Fruit fly (Drosophila melanogaster) whole organism, adult: ENCODE measurements around the gene CG14326.

Experiments
- CG12768 ChIP-seq: fragments of 200-800 bp; sonication (Bioruptor generic); optimal IDR thresholded peaks from 2 replicates; lab custom pipeline; 2017; ENCODE audit warnings: missing biosample characterization, missing genetic modification characterization, mild to moderate bottlenecking, moderate library complexity, missing genetic modification reagents
- CG33017 ChIP-seq: fragments of 200-800 bp; sonication (Bioruptor generic); optimal IDR thresholded peaks from 2 replicates; lab custom pipeline; 2018; ENCODE audit warnings: missing biosample characterization, mild to moderate bottlenecking, missing genetic modification characterization, moderate library complexity
- CG5204 ChIP-seq: fragments of 200-800 bp; sonication (Bioruptor generic); optimal IDR thresholded peaks from 2 replicates; lab custom pipeline; 2016; ENCODE audit warnings: missing biosample characterization, missing genetic modification characterization
- CG7101 ChIP-seq: fragments of 200-800 bp; sonication (Bioruptor generic); optimal IDR thresholded peaks from 2 replicates; lab custom pipeline; 2018; ENCODE audit warnings: missing biosample characterization, mild to moderate bottlenecking, missing genetic modification characterization, moderate library complexity
- Crg-1 ChIP-seq: fragments of 200-800 bp; sonication (Bioruptor generic); optimal IDR thresholded peaks from 2 replicates; lab custom pipeline; 2016; ENCODE audit warnings: missing biosample characterization, missing genetic modification characterization
- Mnt ChIP-seq: fragments of 200-800 bp; sonication (Bioruptor generic); optimal IDR thresholded peaks from 2 replicates; lab custom pipeline; 2016; ENCODE audit warnings: missing biosample characterization, mild to moderate bottlenecking, missing genetic modification characterization
- bab1 ChIP-seq: fragments of 200-800 bp; sonication (Bioruptor generic); optimal IDR thresholded peaks from 3 replicates; lab custom pipeline; 2019; ENCODE audit warnings: missing biosample characterization, mild to moderate bottlenecking, missing genetic modification characterization, moderate library complexity
- kay ChIP-seq: fragments of 200-800 bp; sonication (Bioruptor generic); peaks from one replicate; lab custom pipeline; 2016; ENCODE audit warnings: missing biosample characterization, missing genetic modification characterization, borderline replicate concordance
- ovo ChIP-seq: fragments of 200-800 bp; sonication (Bioruptor generic); optimal IDR thresholded peaks from 2 replicates; lab custom pipeline; 2016; ENCODE audit warnings: missing biosample characterization, missing genetic modification characterization
- toe ChIP-seq: fragments of 200-800 bp; sonication (Bioruptor generic); optimal IDR thresholded peaks from 2 replicates; lab custom pipeline; 2016; ENCODE audit warnings: missing biosample characterization, missing genetic modification characterization

DNA sequence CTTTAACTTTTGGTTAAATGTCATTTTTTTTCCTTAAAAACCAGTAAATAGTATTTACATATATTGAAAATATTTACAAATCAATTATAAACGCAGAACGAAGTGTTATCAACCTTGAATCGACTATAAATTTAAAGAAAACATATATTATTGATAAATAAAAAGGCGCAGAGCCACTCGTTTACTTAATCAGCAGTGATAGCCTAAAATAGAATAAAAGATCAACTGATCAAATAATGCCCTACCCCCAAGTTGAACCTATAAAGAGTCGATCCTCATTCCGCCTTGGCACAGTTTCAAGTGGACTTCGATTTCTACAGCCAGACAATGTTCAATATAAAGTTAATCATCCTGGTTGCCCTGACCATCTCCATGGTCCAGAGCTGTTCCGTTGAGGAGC, 22.7 kb upstream of the CG14326 start, which contains the start of gene CG7606:
- TF ChIP-seq Crg-1 (GFP tag; lab: Kevin White, UChicago) (no peak), CG7101 (no peak), kay (GFP tag; lab: Kevin White, UChicago) (no peak), Mnt (GFP tag; lab: Kevin White, UChicago) (no peak), bab1 (GFP tag; lab: Kevin White, UChicago) (no peak), CG33017 (tag; lab: Kevin White, UChicago) (no peak), ovo (GFP tag; lab: Kevin White, UChicago) (no peak), toe (GFP tag; lab: Kevin White, UChicago) (no peak), CG12768 (no peak), CG5204 (GFP tag; lab: Kevin White, UChicago) (no peak)
